Worm (Caenorhabditis elegans) whole organism, L3 larva: ENCODE measurements around the gene ife-1.

Experiments used
- R02D3.7 ChIP-seq: fragments of 150-350 bp; optimal IDR thresholded peaks from 2 replicates; lab custom pipeline; 2014; ENCODE audit warnings: missing biosample characterization, missing genetic modification characterization
- ZK546.5 ChIP-seq: sonication (generic microtip); optimal IDR thresholded peaks from 2 replicates; lab custom pipeline; 2017; ENCODE audit warnings: missing biosample characterization, missing genetic modification characterization
- aly-2 ChIP-seq: fragments of 150-350 bp; optimal IDR thresholded peaks from 2 replicates; lab custom pipeline; 2014; ENCODE audit warnings: missing biosample characterization, missing genetic modification characterization
- ama-1 ChIP-seq: fragments of 150-350 bp; optimal IDR thresholded peaks from 2 replicates; lab custom pipeline; 2018
- ceh-16 ChIP-seq: sonication (generic microtip); optimal IDR thresholded peaks from 2 replicates; lab custom pipeline; 2017; ENCODE audit warnings: missing biosample characterization, missing genetic modification characterization
- ceh-28 ChIP-seq: fragments of 150-350 bp; optimal IDR thresholded peaks from 2 replicates; lab custom pipeline; 2014; ENCODE audit warnings: missing biosample characterization, missing genetic modification reagents, missing genetic modification characterization
- ceh-82 ChIP-seq: fragments of 150-350 bp; optimal IDR thresholded peaks from 2 replicates; lab custom pipeline; 2014; ENCODE audit warnings: missing biosample characterization, missing genetic modification characterization
- ceh-9 ChIP-seq: sonication (generic microtip); optimal IDR thresholded peaks from 2 replicates; lab custom pipeline; 2018; ENCODE audit warnings: missing biosample characterization, missing genetic modification characterization
- daf-12 ChIP-seq: fragments of 150-350 bp; optimal IDR thresholded peaks from 2 replicates; lab custom pipeline; 2014; ENCODE audit warnings: missing biosample characterization, missing genetic modification reagents, missing genetic modification characterization
- egl-27 ChIP-seq: sonication (generic microtip); optimal IDR thresholded peaks from 4 replicates; lab custom pipeline; 2017; ENCODE audit warnings: missing biosample characterization, missing genetic modification reagents, missing genetic modification characterization
- egl-5 ChIP-seq: fragments of 150-350 bp; optimal IDR thresholded peaks from 2 replicates; lab custom pipeline; 2017; ENCODE audit warnings: missing biosample characterization, missing genetic modification reagents, missing genetic modification characterization, inconsistent platforms
- elt-1 ChIP-seq: fragments of 150-350 bp; optimal IDR thresholded peaks from 2 replicates; lab custom pipeline; 2014; ENCODE audit warnings: missing biosample characterization, missing genetic modification characterization
- elt-2 ChIP-seq: sonication (generic microtip); optimal IDR thresholded peaks from 2 replicates; lab custom pipeline; 2016; ENCODE audit warnings: missing genetic modification reagents, mild to moderate bottlenecking, missing genetic modification characterization, missing compliant biosample characterization
- elt-3 ChIP-seq, 3 experiments: fragments of 150-350 bp in 1 of 3; sonication (generic microtip) in 2 of 3; optimal IDR thresholded peaks; 2 replicates in 2 of 3; 4 replicates in 1 of 3; lab custom pipeline; 2014 to 2017; ENCODE audit warnings: missing biosample characterization in 3 of 3, missing genetic modification characterization in 3 of 3
- eor-1 ChIP-seq, 2 experiments: fragments of 150-350 bp; optimal IDR thresholded peaks; 2 replicates each; lab custom pipeline; 2014 to 2018; ENCODE audit warnings: missing biosample characterization in 2 of 2, missing genetic modification characterization in 2 of 2
- fkh-10 ChIP-seq: sonication (generic microtip); optimal IDR thresholded peaks from 2 replicates; lab custom pipeline; 2017; ENCODE audit warnings: missing biosample characterization, missing genetic modification reagents, missing genetic modification characterization
- fkh-2 ChIP-seq: fragments of 150-350 bp; optimal IDR thresholded peaks from 2 replicates; lab custom pipeline; 2014; ENCODE audit warnings: missing biosample characterization, missing genetic modification reagents, missing genetic modification characterization
- fos-1 ChIP-seq: fragments of 150-350 bp; optimal IDR thresholded peaks from 2 replicates; lab custom pipeline; 2014; ENCODE audit warnings: missing biosample characterization, missing genetic modification characterization
- hmg-11 ChIP-seq: sonication (generic microtip); optimal IDR thresholded peaks from 2 replicates; lab custom pipeline; 2016; ENCODE audit warnings: missing genetic modification characterization, missing compliant biosample characterization
- jun-1 ChIP-seq: fragments of 150-350 bp; optimal IDR thresholded peaks from 2 replicates; lab custom pipeline; 2014; ENCODE audit warnings: missing biosample characterization, missing genetic modification reagents, missing genetic modification characterization
- lin-15B ChIP-seq: fragments of 150-350 bp; optimal IDR thresholded peaks from 2 replicates; lab custom pipeline; 2014; ENCODE audit warnings: missing biosample characterization, missing genetic modification characterization
- lin-39 ChIP-seq: fragments of 150-350 bp; optimal IDR thresholded peaks from 2 replicates; lab custom pipeline; 2018; ENCODE audit warnings: missing biosample characterization, missing genetic modification reagents, missing genetic modification characterization
- lsy-12 ChIP-seq: sonication (generic microtip); optimal IDR thresholded peaks from 2 replicates; lab custom pipeline; 2016; ENCODE audit warnings: mild to moderate bottlenecking, missing genetic modification characterization, missing compliant biosample characterization
- mdl-1 ChIP-seq: fragments of 150-350 bp; optimal IDR thresholded peaks from 2 replicates; lab custom pipeline; 2014; ENCODE audit warnings: missing biosample characterization, missing genetic modification characterization
- mml-1 ChIP-seq: fragments of 150-350 bp; sonication (generic microtip); optimal IDR thresholded peaks from 3 replicates; lab custom pipeline; 2014; ENCODE audit warnings: missing biosample characterization, missing genetic modification characterization
- nfya-1 ChIP-seq: sonication (generic microtip); optimal IDR thresholded peaks from 2 replicates; lab custom pipeline; 2017; ENCODE audit warnings: missing genetic modification characterization, mild to moderate bottlenecking, missing compliant biosample characterization, antibody characterized with exemption, moderate library complexity; ENCODE audit not compliant: insufficient read depth
- nhr-11 ChIP-seq: fragments of 150-350 bp; optimal IDR thresholded peaks from 2 replicates; lab custom pipeline; 2014; ENCODE audit warnings: missing biosample characterization, missing genetic modification characterization
- nhr-12 ChIP-seq: fragments of 150-350 bp; optimal IDR thresholded peaks from 2 replicates; lab custom pipeline; 2014; ENCODE audit warnings: missing biosample characterization, missing genetic modification characterization
- nhr-23 ChIP-seq: fragments of 150-350 bp; optimal IDR thresholded peaks from 2 replicates; lab custom pipeline; 2014; ENCODE audit warnings: missing biosample characterization, missing genetic modification reagents, missing genetic modification characterization
- nhr-237 ChIP-seq: fragments of 150-350 bp; optimal IDR thresholded peaks from 2 replicates; lab custom pipeline; 2014; ENCODE audit warnings: missing biosample characterization, missing genetic modification characterization
- nhr-25 ChIP-seq: sonication (generic microtip); optimal IDR thresholded peaks from 2 replicates; lab custom pipeline; 2017; ENCODE audit warnings: missing biosample characterization, missing genetic modification characterization
- nhr-28 ChIP-seq: fragments of 150-350 bp; optimal IDR thresholded peaks from 2 replicates; lab custom pipeline; 2014; ENCODE audit warnings: missing biosample characterization, missing genetic modification characterization
- nhr-43 ChIP-seq: sonication (generic microtip); optimal IDR thresholded peaks from 2 replicates; lab custom pipeline; 2016; ENCODE audit warnings: mild to moderate bottlenecking, missing genetic modification characterization, missing compliant biosample characterization; ENCODE audit not compliant: poor library complexity, severe bottlenecking
- nhr-67 ChIP-seq: fragments of 150-350 bp; optimal IDR thresholded peaks from 2 replicates; lab custom pipeline; 2014; ENCODE audit warnings: missing biosample characterization, missing genetic modification characterization
- nhr-76 ChIP-seq: fragments of 150-350 bp; sonication (generic microtip); optimal IDR thresholded peaks from 5 replicates; lab custom pipeline; 2014; ENCODE audit warnings: missing biosample characterization, missing genetic modification characterization
- nhr-77 ChIP-seq: fragments of 150-350 bp; optimal IDR thresholded peaks from 2 replicates; lab custom pipeline; 2014; ENCODE audit warnings: missing biosample characterization, missing genetic modification characterization
- pha-4 ChIP-seq: fragments of 150-350 bp; optimal IDR thresholded peaks from 2 replicates; lab custom pipeline; 2014; ENCODE audit warnings: missing biosample characterization, missing genetic modification reagents, missing genetic modification characterization
- pqm-1 ChIP-seq: fragments of 150-350 bp; optimal IDR thresholded peaks from 2 replicates; lab custom pipeline; 2017; ENCODE audit warnings: missing biosample characterization, missing genetic modification characterization, inconsistent platforms
- sea-2 ChIP-seq: fragments of 150-350 bp; sonication (generic microtip); optimal IDR thresholded peaks from 4 replicates; lab custom pipeline; 2014; ENCODE audit warnings: missing biosample characterization, missing genetic modification reagents, missing genetic modification characterization
- skn-1 ChIP-seq: fragments of 150-350 bp; optimal IDR thresholded peaks from 2 replicates; lab custom pipeline; 2014; ENCODE audit warnings: missing biosample characterization, missing genetic modification characterization
- snpc-4 ChIP-seq: fragments of 150-350 bp; optimal IDR thresholded peaks from 2 replicates; lab custom pipeline; 2014; ENCODE audit warnings: missing biosample characterization, missing genetic modification characterization
- tbx-2 ChIP-seq: sonication (generic microtip); optimal IDR thresholded peaks from 2 replicates; lab custom pipeline; 2016; ENCODE audit warnings: mild to moderate bottlenecking, missing genetic modification characterization, missing compliant biosample characterization
- unc-39 ChIP-seq: sonication (generic microtip); optimal IDR thresholded peaks from 4 replicates; lab custom pipeline; 2017; ENCODE audit warnings: missing biosample characterization, missing genetic modification characterization
- unc-62 ChIP-seq: fragments of 150-350 bp; sonication (generic microtip); optimal IDR thresholded peaks from 4 replicates; lab custom pipeline; 2014; ENCODE audit warnings: missing biosample characterization, missing genetic modification reagents, missing genetic modification characterization
- zag-1 ChIP-seq: fragments of 150-350 bp; optimal IDR thresholded peaks from 2 replicates; lab custom pipeline; 2014; ENCODE audit warnings: missing biosample characterization, missing genetic modification characterization
- ztf-11 ChIP-seq: fragments of 150-350 bp; optimal IDR thresholded peaks from 2 replicates; lab custom pipeline; 2014; ENCODE audit warnings: missing biosample characterization, missing genetic modification characterization
- ztf-4 ChIP-seq: fragments of 150-350 bp; optimal IDR thresholded peaks from 2 replicates; lab custom pipeline; 2014; ENCODE audit warnings: missing biosample characterization, missing genetic modification characterization

ife-1 gene

ce11 chrIII:13370980-13371379, 27.8 kb downstream of the ife-1 start, which contains the start of gene T03F6.9:
Gene T03F6.9, minus strand, starts transcription at chrIII:13371080.
- no peak for TF ChIP-seq daf-12
- TF ChIP-seq nhr-25 (tag; lab: Kevin White, UChicago): no peak

ce11 chrIII:13376304-13376760, 33.1 kb downstream of the ife-1 start, which contains the start of gene lis-1:
Gene lis-1, minus strand, starts transcription at chrIII:13376710.
- no peak for TF ChIP-seq ceh-9
- TF ChIP-seq nfya-1 (tag; lab: Kevin White, UChicago): peak; percentile 5
- no peak for TF ChIP-seq ceh-16 (tag; lab: Kevin White, UChicago)
- no peak for TF ChIP-seq zag-1 (tag; lab: Kevin White, UChicago)
- TF ChIP-seq sea-2 (GFP tag; lab: Kevin White, UChicago): no peak

ce11 chrIII:13377249-13377648, 34.0 kb downstream of the ife-1 start:
- no peak for TF ChIP-seq unc-39 (tag; lab: Kevin White, UChicago)
- TF ChIP-seq nhr-12 (tag; lab: Kevin White, UChicago): no peak
- no peak for TF ChIP-seq fkh-2 (tag; lab: Kevin White, UChicago)
- no peak for TF ChIP-seq ztf-4 (tag; lab: Kevin White, UChicago)
- peak; percentile 7 for TF ChIP-seq nhr-43 (tag; lab: Kevin White, UChicago)
- TF ChIP-seq nhr-77 (tag; lab: Kevin White, UChicago): no peak
- no peak for TF ChIP-seq nhr-25 (tag; lab: Kevin White, UChicago)
- TF ChIP-seq skn-1 (tag; lab: Kevin White, UChicago): peak; percentile 76
- no peak for TF ChIP-seq aly-2
- TF ChIP-seq mml-1 (tag; lab: Kevin White, UChicago): no peak
- TF ChIP-seq ztf-11 (tag; lab: Kevin White, UChicago): no peak
- no peak for TF ChIP-seq nhr-237 (tag; lab: Kevin White, UChicago)
- peak; percentile 9 for TF ChIP-seq egl-5
- no peak for TF ChIP-seq nhr-67 (tag; lab: Kevin White, UChicago)
- TF ChIP-seq nhr-76 (tag; lab: Kevin White, UChicago): no peak
- peak; percentile 27 for TF ChIP-seq lin-15B
- no peak for TF ChIP-seq nhr-23 (tag; lab: Kevin White, UChicago)
- TF ChIP-seq snpc-4 (tag; lab: Kevin White, UChicago): peak; percentile 56
- no peak for TF ChIP-seq ceh-9
- no peak for TF ChIP-seq mdl-1 (tag; lab: Kevin White, UChicago)
- TF ChIP-seq lin-39 (tag; lab: Kevin White, UChicago): peak; percentile 91
- peak; percentile 93 for TF ChIP-seq elt-2 (tag; lab: Kevin White, UChicago)
- TF ChIP-seq pha-4 (tag; lab: Kevin White, UChicago): peak; percentile 55
- no peak for TF ChIP-seq sea-2 (GFP tag; lab: Kevin White, UChicago)
- no peak for TF ChIP-seq egl-27 (tag; lab: Kevin White, UChicago)
- peak; percentile 93 for TF ChIP-seq nfya-1 (tag; lab: Kevin White, UChicago)
- TF ChIP-seq ceh-16 (tag; lab: Kevin White, UChicago): no peak
- no peak for TF ChIP-seq unc-62 (GFP tag; lab: Kevin White, UChicago)
- no peak for TF ChIP-seq ceh-28 (tag; lab: Kevin White, UChicago)
- no peak for TF ChIP-seq zag-1 (tag; lab: Kevin White, UChicago)
- peak; percentile 97 for TF ChIP-seq hmg-11 (tag; lab: Kevin White, UChicago)
- no peak for TF ChIP-seq nhr-28 (tag; lab: Kevin White, UChicago)
- TF ChIP-seq eor-1 (tag; optimal IDR thresholded peaks at IDR 0.05; lab: Kevin White, UChicago): no peak
- TF ChIP-seq nhr-11 (tag; lab: Kevin White, UChicago): no peak
- no peak for TF ChIP-seq fos-1 (tag; lab: Kevin White, UChicago)
- TF ChIP-seq elt-3 (tag; optimal IDR thresholded peaks at IDR 0.05; lab: Kevin White, UChicago): no peak
- no peak for TF ChIP-seq elt-1 (tag; lab: Kevin White, UChicago)
- TF ChIP-seq daf-12: no peak
- no peak for TF ChIP-seq lsy-12 (tag; lab: Kevin White, UChicago)
- TF ChIP-seq R02D3.7 (tag; lab: Kevin White, UChicago): no peak
- no peak for TF ChIP-seq ama-1
- TF ChIP-seq pqm-1 (tag; lab: Kevin White, UChicago): peak; percentile 62
- no peak for TF ChIP-seq ZK546.5
- TF ChIP-seq ceh-82: no peak
- peak; percentile 55 for TF ChIP-seq jun-1 (tag; lab: Kevin White, UChicago)
- TF ChIP-seq fkh-10 (GFP tag; lab: Kevin White, UChicago): no peak
- no peak for TF ChIP-seq tbx-2 (tag; lab: Kevin White, UChicago)
- TF ChIP-seq, all 47 proteins: peak for 12
